Fruit fly (Drosophila melanogaster) whole organism, wandering third instar larva: ENCODE data around the gene lmgB.

Source experiments
- Abd-B ChIP-seq: fragments of >200 bp; optimal IDR thresholded peaks from 2 replicates; lab custom pipeline; 2017; ENCODE audit warnings: missing biosample characterization, missing genetic modification characterization
- CG32264 ChIP-seq: fragments of 200-800 bp; sonication (Bioruptor generic); optimal IDR thresholded peaks from 2 replicates; lab custom pipeline; 2016; ENCODE audit warnings: missing biosample characterization, missing genetic modification characterization
- CG9705 ChIP-seq: fragments of 200-800 bp; sonication (Bioruptor generic); optimal IDR thresholded peaks from 2 replicates; lab custom pipeline; 2018; ENCODE audit warnings: missing biosample characterization, mild to moderate bottlenecking, missing genetic modification characterization
- CrebA ChIP-seq: fragments of 200-800 bp; sonication (Bioruptor generic); optimal IDR thresholded peaks from 2 replicates; lab custom pipeline; 2016; ENCODE audit warnings: missing biosample characterization, mild to moderate bottlenecking, missing genetic modification characterization, borderline replicate concordance
- Dfd ChIP-seq: fragments of >200 bp; optimal IDR thresholded peaks from 2 replicates; lab custom pipeline; 2017; ENCODE audit warnings: missing biosample characterization, missing genetic modification characterization
- Dif ChIP-seq: fragments of 200-275, 200-300 bp; sonication (Bioruptor generic); optimal IDR thresholded peaks from 2 replicates; lab custom pipeline; 2018; ENCODE audit warnings: missing biosample characterization, missing genetic modification characterization; ENCODE audit not compliant: partially characterized antibody
- GATAd ChIP-seq: sonication (Bioruptor generic); optimal IDR thresholded peaks from 2 replicates; lab custom pipeline; 2016; ENCODE audit warnings: missing biosample characterization, missing genetic modification characterization
- HLH106 ChIP-seq: fragments of 200-800 bp; optimal IDR thresholded peaks from 3 replicates; lab custom pipeline; 2019; ENCODE audit warnings: missing biosample characterization, mild to moderate bottlenecking, missing genetic modification characterization, moderate library complexity
- Hnf4 ChIP-seq: fragments of 200-800 bp; sonication (Bioruptor generic); optimal IDR thresholded peaks from 2 replicates; lab custom pipeline; 2016; ENCODE audit warnings: missing biosample characterization, mild to moderate bottlenecking, missing genetic modification characterization
- Hr78 ChIP-seq: fragments of >200 bp; optimal IDR thresholded peaks from 2 replicates; lab custom pipeline; 2017; ENCODE audit warnings: missing biosample characterization, missing genetic modification characterization
- Hr83 ChIP-seq: fragments of 200-300 bp; sonication (Bioruptor generic); optimal IDR thresholded peaks from 2 replicates; lab custom pipeline; 2016; ENCODE audit warnings: missing biosample characterization, mild to moderate bottlenecking, missing genetic modification characterization, moderate library complexity; ENCODE audit not compliant: poor library complexity, severe bottlenecking
- Jra ChIP-seq: sonication (Bioruptor generic); optimal IDR thresholded peaks from 2 replicates; lab custom pipeline; 2016; ENCODE audit warnings: missing biosample characterization, missing genetic modification characterization
- Mio ChIP-seq: sonication (Bioruptor generic); optimal IDR thresholded peaks from 2 replicates; lab custom pipeline; 2016; ENCODE audit warnings: missing biosample characterization, missing genetic modification characterization
- Myc ChIP-seq: fragments of >200 bp; optimal IDR thresholded peaks from 2 replicates; lab custom pipeline; 2017
- N ChIP-seq: fragments of >200 bp; optimal IDR thresholded peaks from 2 replicates; lab custom pipeline; 2018; ENCODE audit warnings: missing biosample characterization, missing external identifiers, missing genetic modification characterization
- OdsH ChIP-seq: fragments of 200-800 bp; sonication (Bioruptor generic); optimal IDR thresholded peaks from 2 replicates; lab custom pipeline; 2016; ENCODE audit warnings: missing biosample characterization, mild to moderate bottlenecking, missing genetic modification characterization
- Rel ChIP-seq, 2 experiments: fragments of 200-800 bp; sonication (Bioruptor generic) in 1 of 2; optimal IDR thresholded peaks; 2 replicates in 1 of 2; 3 replicates in 1 of 2; lab custom pipeline; 2016 to 2019; ENCODE audit warnings: mild to moderate bottlenecking in 2 of 2, missing biosample characterization in 2 of 2, missing genetic modification characterization in 2 of 2, moderate library complexity in 1 of 2
- Sp1 ChIP-seq: fragments of 200-800 bp; sonication (Bioruptor generic); optimal IDR thresholded peaks from 3 replicates; lab custom pipeline; 2019; ENCODE audit warnings: missing biosample characterization, mild to moderate bottlenecking, missing genetic modification characterization, moderate library complexity
- Vsx2 ChIP-seq: fragments of 200-300, 225-300 bp; sonication (Bioruptor generic); optimal IDR thresholded peaks from 2 replicates; lab custom pipeline; 2018; ENCODE audit warnings: missing biosample characterization, missing genetic modification characterization; ENCODE audit not compliant: partially characterized antibody
- br ChIP-seq: fragments of 200-800 bp; sonication (Bioruptor generic); optimal IDR thresholded peaks from 2 replicates; lab custom pipeline; 2016; ENCODE audit warnings: missing biosample characterization, missing genetic modification characterization
- brk ChIP-seq: fragments of 200-800 bp; sonication (Bioruptor generic); optimal IDR thresholded peaks from 2 replicates; lab custom pipeline; 2016; ENCODE audit warnings: missing biosample characterization, mild to moderate bottlenecking, missing genetic modification characterization
- dl ChIP-seq, 2 experiments: fragments of 175-275, 200-275 bp in 1 of 2; fragments of 200-275 bp in 1 of 2; sonication (Bioruptor generic); optimal IDR thresholded peaks; lab custom pipeline; 2018; ENCODE audit warnings: mild to moderate bottlenecking in 2 of 2, missing biosample characterization in 2 of 2, missing genetic modification characterization in 2 of 2, moderate library complexity in 2 of 2; ENCODE audit not compliant: partially characterized antibody in 2 of 2, insufficient read depth in 1 of 2
- dmrt93B ChIP-seq: fragments of 200-800 bp; sonication (Bioruptor generic); optimal IDR thresholded peaks from 2 replicates; lab custom pipeline; 2018; ENCODE audit warnings: missing biosample characterization, mild to moderate bottlenecking, missing genetic modification characterization
- dsf ChIP-seq: sonication (Bioruptor generic); optimal IDR thresholded peaks from 2 replicates; lab custom pipeline; 2016; ENCODE audit warnings: missing biosample characterization, missing genetic modification characterization, borderline replicate concordance
- ey ChIP-seq: fragments of 200-800 bp; sonication (Bioruptor generic); optimal IDR thresholded peaks from 2 replicates; lab custom pipeline; 2016; ENCODE audit warnings: missing biosample characterization, missing genetic modification characterization
- foxo ChIP-seq, 2 experiments: fragments of 200-800 bp; sonication (Bioruptor generic); optimal IDR thresholded peaks; 2 replicates in 1 of 2; 3 replicates in 1 of 2; lab custom pipeline; 2016 to 2017; ENCODE audit warnings: missing biosample characterization in 2 of 2, missing genetic modification characterization in 2 of 2
- fru ChIP-seq: fragments of 200-800 bp; sonication (Bioruptor generic); optimal IDR thresholded peaks from 3 replicates; lab custom pipeline; 2016; ENCODE audit warnings: missing biosample characterization, mild to moderate bottlenecking, missing genetic modification characterization
- h ChIP-seq: fragments of 200-800 bp; sonication (Bioruptor generic); optimal IDR thresholded peaks from 3 replicates; lab custom pipeline; 2016; ENCODE audit warnings: missing biosample characterization, mild to moderate bottlenecking, missing genetic modification characterization
- jim ChIP-seq: fragments of 175-275, 200-325 bp; sonication (Bioruptor generic); optimal IDR thresholded peaks from 2 replicates; lab custom pipeline; 2016; ENCODE audit warnings: missing biosample characterization, mild to moderate bottlenecking, missing genetic modification characterization
- lola ChIP-seq: fragments of >200 bp; optimal IDR thresholded peaks from 2 replicates; lab custom pipeline; 2017; ENCODE audit warnings: missing biosample characterization, missing genetic modification characterization
- pan ChIP-seq: fragments of >200 bp; optimal IDR thresholded peaks from 2 replicates; lab custom pipeline; 2017
- psq ChIP-seq: fragments of 200-800 bp; sonication (Bioruptor generic); optimal IDR thresholded peaks from 3 replicates; lab custom pipeline; 2017; ENCODE audit warnings: missing biosample characterization, mild to moderate bottlenecking, missing genetic modification characterization, moderate library complexity
- rgr ChIP-seq: fragments of 200-800 bp; sonication (Bioruptor generic); optimal IDR thresholded peaks from 3 replicates; lab custom pipeline; 2016; ENCODE audit warnings: missing biosample characterization, mild to moderate bottlenecking, missing genetic modification characterization
- sage ChIP-seq: fragments of 200-800 bp; sonication (Bioruptor generic); optimal IDR thresholded peaks from 2 replicates; lab custom pipeline; 2016; ENCODE audit warnings: missing biosample characterization, mild to moderate bottlenecking, missing genetic modification characterization
- sv ChIP-seq: fragments of 200-800 bp; sonication (Bioruptor generic); optimal IDR thresholded peaks from 3 replicates; lab custom pipeline; 2016; ENCODE audit warnings: missing biosample characterization, missing genetic modification characterization
- tai ChIP-seq: sonication (Bioruptor generic); optimal IDR thresholded peaks from 2 replicates; lab custom pipeline; 2016; ENCODE audit warnings: missing biosample characterization, missing genetic modification characterization
- usp ChIP-seq: fragments of >200 bp; optimal IDR thresholded peaks from 2 replicates; lab custom pipeline; 2017; ENCODE audit warnings: missing biosample characterization, missing genetic modification characterization
- woc ChIP-seq: sonication (Bioruptor generic); optimal IDR thresholded peaks from 2 replicates; lab custom pipeline; 2016; ENCODE audit warnings: missing biosample characterization, mild to moderate bottlenecking, missing genetic modification characterization

The lmgB gene

DNA sequence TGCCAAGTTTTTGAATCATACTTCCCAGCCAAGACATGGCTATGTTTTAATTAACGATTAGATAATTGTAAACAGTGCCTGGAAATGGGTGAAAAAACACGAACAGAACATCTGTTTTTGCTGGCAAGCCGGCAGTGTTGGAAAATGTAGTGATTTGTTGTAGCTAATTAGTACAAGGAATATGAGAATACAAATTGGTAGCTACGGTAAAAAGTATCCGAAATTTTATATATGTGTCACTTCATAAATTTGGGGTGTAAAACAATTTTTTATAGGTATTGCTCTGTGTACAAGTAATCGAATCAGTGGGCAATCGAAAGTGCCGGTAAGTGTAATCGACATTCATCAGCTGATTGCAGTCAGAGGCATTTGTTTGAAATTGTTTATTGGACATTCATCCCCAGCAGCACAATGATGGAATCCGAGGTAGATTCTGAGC, 11.1 kb downstream of the lmgB start, which contains the start of the genes mRpL51 and Uba4:
TSS of gene mRpL51 (minus strand) at position 125 of the 439 bp plus-strand sequence.
TSS of gene Uba4 (plus strand) at position 156 of the 439 bp plus-strand sequence.
- TF ChIP-seq Jra (GFP tag; lab: Kevin White, UChicago) (peak; percentile 72), dl (GFP tag; optimal IDR thresholded peaks at IDR 0.05; lab: Kevin White, UChicago; ENCODE audit: insufficient read depth in 1 of 2, partially characterized antibody in 2 of 2) (no peak), rgr (peak; percentile 75), Hr83 (peak; percentile 42), sv (peak; percentile 38), foxo (GFP tag; optimal IDR thresholded peaks at IDR 0.05; lab: Kevin White, UChicago) (peak; percentile 43 to 53), pan (no peak), sage (GFP tag; lab: Kevin White, UChicago) (no peak), Vsx2 (GFP tag; lab: Kevin White, UChicago) (peak; percentile 98), Rel (GFP tag; optimal IDR thresholded peaks at IDR 0.05; lab: Kevin White, UChicago) (no peak), Rel (tag; optimal IDR thresholded peaks at IDR 0.05; lab: Kevin White, UChicago) (no peak), HLH106 (tag; lab: Kevin White, UChicago) (peak; percentile 36), lola (GFP tag; lab: Kevin White, UChicago) (no peak), dmrt93B (no peak), ey (peak; percentile 53), dsf (peak; percentile 12), Dif (GFP tag; lab: Kevin White, UChicago) (no peak), Abd-B (GFP tag; lab: Kevin White, UChicago) (no peak), psq (GFP tag; lab: Kevin White, UChicago) (peak; percentile 46), N (GFP tag; lab: Kevin White, UChicago) (no peak), woc (GFP tag; lab: Kevin White, UChicago) (no peak), OdsH (GFP tag; lab: Kevin White, UChicago) (peak; percentile 64), Sp1 (GFP tag; lab: Kevin White, UChicago) (peak; percentile 46), Hnf4 (GFP tag; lab: Kevin White, UChicago) (peak; percentile 81), tai (GFP tag; lab: Kevin White, UChicago) (no peak), CG32264 (GFP tag; lab: Kevin White, UChicago) (peak; percentile 52), br (GFP tag; lab: Kevin White, UChicago) (peak; percentile 56), h (GFP tag; lab: Kevin White, UChicago) (peak; percentile 79), usp (no peak)

DNA sequence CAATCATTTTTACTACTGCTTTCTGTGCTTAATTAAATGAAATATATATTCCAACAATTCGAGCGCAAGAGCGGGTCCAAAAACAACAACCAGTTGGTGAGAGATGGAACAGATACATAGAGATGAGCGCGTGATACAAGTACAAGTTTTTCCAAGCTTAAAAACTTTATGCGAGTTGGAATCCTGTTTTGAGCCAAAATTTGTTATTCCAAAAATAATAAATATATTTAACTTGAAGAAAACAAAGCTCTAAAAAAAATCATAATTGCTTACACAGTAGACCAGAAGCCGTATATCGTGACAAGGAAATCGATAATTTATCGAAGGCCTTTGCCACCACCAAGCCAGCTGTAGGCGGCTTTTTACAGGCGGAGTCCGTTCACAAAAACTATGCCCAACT, 13.7 kb downstream of the lmgB start, which contains the start of the genes CG13097 and PIG-U:
TSS of gene CG13097 (minus strand) at position 121 of the 400 bp plus-strand sequence.
TSS of gene PIG-U (plus strand) at position 349 of the 400 bp plus-strand sequence.
- TF ChIP-seq Vsx2 (GFP tag; lab: Kevin White, UChicago), result no peak
- no peak for TF ChIP-seq tai (GFP tag; lab: Kevin White, UChicago)
- no peak for TF ChIP-seq Sp1 (GFP tag; lab: Kevin White, UChicago)
- TF ChIP-seq ey, result peak; percentile 89
- peak; percentile 88 for TF ChIP-seq HLH106 (tag; lab: Kevin White, UChicago)
- TF ChIP-seq CG9705 (GFP tag; lab: Kevin White, UChicago), result peak; percentile 79
- TF ChIP-seq Hr78 (GFP tag; lab: Kevin White, UChicago), result no peak
- peak; percentile 2 for TF ChIP-seq Rel (GFP tag; optimal IDR thresholded peaks at IDR 0.05; lab: Kevin White, UChicago)
- peak; percentile 62 for TF ChIP-seq Rel (tag; optimal IDR thresholded peaks at IDR 0.05; lab: Kevin White, UChicago)
- peak; percentile 88 for TF ChIP-seq dsf
- TF ChIP-seq rgr, result no peak
- TF ChIP-seq sage (GFP tag; lab: Kevin White, UChicago), result no peak
- TF ChIP-seq lola (GFP tag; lab: Kevin White, UChicago), result no peak
- TF ChIP-seq usp, result no peak
- peak; percentile 89 for TF ChIP-seq br (GFP tag; lab: Kevin White, UChicago)
- peak; percentile 90 for TF ChIP-seq Jra (GFP tag; lab: Kevin White, UChicago)
- TF ChIP-seq dl (GFP tag; optimal IDR thresholded peaks at IDR 0.05; lab: Kevin White, UChicago; ENCODE audit: insufficient read depth in 1 of 2, partially characterized antibody in 2 of 2), result no peak
- TF ChIP-seq Myc (lab: Kevin White, UChicago), result no peak
- no peak for TF ChIP-seq pan
- peak; percentile 62 for TF ChIP-seq GATAd (GFP tag; lab: Kevin White, UChicago)
- TF ChIP-seq OdsH (GFP tag; lab: Kevin White, UChicago), result peak; percentile 85
- no peak for TF ChIP-seq N (GFP tag; lab: Kevin White, UChicago)
- peak; percentile 20 for TF ChIP-seq Mio (GFP tag; lab: Kevin White, UChicago)
- no peak for TF ChIP-seq Dfd
- peak; percentile 66 for TF ChIP-seq CG32264 (GFP tag; lab: Kevin White, UChicago)
- TF ChIP-seq foxo (GFP tag; optimal IDR thresholded peaks at IDR 0.05; lab: Kevin White, UChicago), result peak; percentile 65 to 93
- no peak for TF ChIP-seq CrebA
- TF ChIP-seq dmrt93B, result no peak
- peak; percentile 86 for TF ChIP-seq fru (GFP tag; lab: Kevin White, UChicago)
- no peak for TF ChIP-seq Abd-B (GFP tag; lab: Kevin White, UChicago)
- no peak for TF ChIP-seq brk (GFP tag; lab: Kevin White, UChicago)
- TF ChIP-seq sv, result peak; percentile 78
- TF ChIP-seq Hnf4 (GFP tag; lab: Kevin White, UChicago), result peak; percentile 93
- peak; percentile 80 for TF ChIP-seq psq (GFP tag; lab: Kevin White, UChicago)
- TF ChIP-seq jim (GFP tag; lab: Kevin White, UChicago), result no peak
- no peak for TF ChIP-seq Dif (GFP tag; lab: Kevin White, UChicago)
- no peak for TF ChIP-seq woc (GFP tag; lab: Kevin White, UChicago)
- TF ChIP-seq h (GFP tag; lab: Kevin White, UChicago), result peak; percentile 93
- peak; percentile 94 for TF ChIP-seq Hr83
